Worm (Caenorhabditis elegans) whole organism, L2 larva: ENCODE results near the gene nhr-199.

ENCODE experiments used
- egl-27 ChIP-seq: sonication (generic microtip); optimal IDR thresholded peaks from 3 replicates; lab custom pipeline; 2017; ENCODE audit warnings: missing biosample characterization, missing genetic modification reagents, missing genetic modification characterization
- elt-3 ChIP-seq: sonication (generic microtip); optimal IDR thresholded peaks from 2 replicates; lab custom pipeline; 2017; ENCODE audit warnings: missing biosample characterization, missing genetic modification characterization
- lin-11 ChIP-seq: fragments of 150-350 bp; sonication (generic microtip); optimal IDR thresholded peaks from 2 replicates; lab custom pipeline; 2014; ENCODE audit warnings: missing biosample characterization, missing genetic modification characterization, inconsistent platforms, mixed read lengths
- lsy-2 ChIP-seq, 2 experiments: fragments of 150-350 bp in 1 of 2; sonication (generic microtip) in 1 of 2; optimal IDR thresholded peaks; 2 replicates each; lab custom pipeline; 2014 to 2017; ENCODE audit warnings: missing biosample characterization in 2 of 2, missing genetic modification characterization in 2 of 2
- mab-5 ChIP-seq: fragments of 150-350 bp; optimal IDR thresholded peaks from 2 replicates; lab custom pipeline; 2014; ENCODE audit warnings: missing biosample characterization, missing genetic modification characterization
- nhr-25 ChIP-seq: fragments of 150-350 bp; sonication (generic microtip); optimal IDR thresholded peaks from 3 replicates; lab custom pipeline; 2014; ENCODE audit warnings: missing biosample characterization, missing genetic modification characterization
- unc-39 ChIP-seq: fragments of 150-350 bp; optimal IDR thresholded peaks from 2 replicates; lab custom pipeline; 2014; ENCODE audit warnings: missing biosample characterization, missing genetic modification characterization
- unc-62 ChIP-seq: fragments of 150-350 bp; optimal IDR thresholded peaks from 2 replicates; lab custom pipeline; 2014; ENCODE audit warnings: missing biosample characterization, missing genetic modification reagents, missing genetic modification characterization
- zag-1 ChIP-seq: fragments of 150-350 bp; optimal IDR thresholded peaks from 2 replicates; lab custom pipeline; 2014; ENCODE audit warnings: missing biosample characterization, missing genetic modification characterization
- ztf-11 ChIP-seq: sonication (generic microtip); optimal IDR thresholded peaks from 2 replicates; lab custom pipeline; 2017; ENCODE audit warnings: missing biosample characterization, missing genetic modification characterization

DNA sequence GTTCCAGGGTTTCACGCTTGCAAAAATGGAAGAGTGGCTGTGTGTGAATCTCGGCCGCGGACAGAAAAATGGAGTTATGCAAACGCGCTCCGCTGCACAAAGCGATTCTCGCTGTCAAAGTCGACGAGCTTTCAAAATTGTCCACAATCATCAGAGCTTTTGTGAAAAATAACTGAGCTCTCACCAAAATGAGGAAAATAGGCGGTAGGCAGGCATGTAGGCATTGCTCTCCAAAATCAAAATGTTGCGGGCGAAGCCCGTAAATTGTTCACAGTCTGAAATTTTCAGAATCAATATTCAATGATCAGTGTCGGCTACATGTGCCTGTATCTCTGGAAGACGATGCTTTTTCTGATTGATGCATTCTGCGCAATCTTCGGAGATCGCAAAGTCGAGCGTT is 30.8 kb downstream of the nhr-199 start, which contains the start of gene K06B4.4:
- no peak for TF ChIP-seq lin-11 (tag; lab: Kevin White, UChicago)
- no peak for TF ChIP-seq unc-62 (GFP tag; lab: Kevin White, UChicago)
- no peak for TF ChIP-seq nhr-25 (tag; lab: Kevin White, UChicago)
- no peak for TF ChIP-seq mab-5
- TF ChIP-seq lsy-2 (tag; optimal IDR thresholded peaks at IDR 0.05; lab: Kevin White, UChicago) = no peak
- TF ChIP-seq elt-3 (tag; lab: Kevin White, UChicago) = no peak
- no peak for TF ChIP-seq zag-1
- TF ChIP-seq egl-27 (tag; lab: Kevin White, UChicago) = no peak
- no peak for TF ChIP-seq ztf-11 (tag; lab: Kevin White, UChicago)
- TF ChIP-seq unc-39 (tag; lab: Kevin White, UChicago) = no peak
